Fruit fly (Drosophila melanogaster) Kc167 (cell line): ENCODE results near the gene Ide.

ENCODE experiments used
- Myc ChIP-seq: fragments of >200 bp; optimal IDR thresholded peaks from 2 replicates; lab custom pipeline; 2017; ENCODE audit warnings: missing external identifiers
- Sin3A ChIP-seq: fragments of >200 bp; optimal IDR thresholded peaks from 2 replicates; lab custom pipeline; 2018; ENCODE audit warnings: missing external identifiers
- h ChIP-seq: fragments of >200 bp; optimal IDR thresholded peaks from 3 replicates; lab custom pipeline; 2018; ENCODE audit warnings: missing external identifiers
- insv ChIP-seq: fragments of >200 bp; optimal IDR thresholded peaks from 3 replicates; lab custom pipeline; 2018; ENCODE audit warnings: missing external identifiers
- psq ChIP-seq: fragments of >200 bp; optimal IDR thresholded peaks from 2 replicates; lab custom pipeline; 2017; ENCODE audit warnings: missing external identifiers
- ttk ChIP-seq: sonication (Bioruptor generic); optimal IDR thresholded peaks from 2 replicates; lab custom pipeline; 2017; ENCODE audit warnings: missing external identifiers

Gene Ide

dm6 chr3L:20361389-20361788 lies 14.3 kb downstream of the Ide start, which contains the start of gene Prim2:
Gene Prim2, minus strand, starts transcription at chr3L:20361585.
- TF ChIP-seq Sin3A (lab: Kevin White, UChicago) = no peak
- no peak for TF ChIP-seq h (lab: Kevin White, UChicago)
- no peak for TF ChIP-seq insv (lab: Kevin White, UChicago)

DNA sequence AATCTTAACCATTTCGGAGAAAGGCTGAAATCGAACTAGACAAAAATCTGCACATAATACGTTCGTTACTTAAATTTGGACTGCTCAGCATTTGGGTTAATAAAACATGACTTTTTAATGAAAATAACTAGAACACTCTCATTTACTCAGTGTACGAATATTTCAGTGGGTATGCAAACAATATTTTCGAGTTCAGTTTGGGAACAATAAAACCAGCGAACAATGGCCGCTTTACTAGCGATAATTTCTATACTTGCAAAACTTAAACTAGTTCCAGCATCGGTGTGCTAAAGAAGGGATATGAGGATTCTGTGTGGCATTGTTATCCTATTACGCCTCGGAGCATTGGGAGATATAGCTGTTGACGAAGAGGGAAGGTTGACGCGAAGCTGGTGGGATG lies 17.5 kb downstream of the Ide start, which contains the start of gene CG5665:
Gene CG5665 (plus strand): TSS at position 301 of the 400 bp plus-strand sequence.
- TF ChIP-seq ttk (lab: Kevin White, UChicago) (no peak), h (lab: Kevin White, UChicago) (no peak), psq (no peak), Sin3A (lab: Kevin White, UChicago) (no peak), Myc (no peak), insv (lab: Kevin White, UChicago) (no peak)

dm6 chr3L:20356613-20357012 lies 19.1 kb downstream of the Ide start, which contains the start of gene kin17:
Gene kin17, plus strand, starts transcription at chr3L:20356807.
- TF ChIP-seq Sin3A (lab: Kevin White, UChicago) = no peak

- TF ChIP-seq h (lab: Kevin White, UChicago) (no peak), Myc (no peak), ttk (lab: Kevin White, UChicago) (no peak), Sin3A (lab: Kevin White, UChicago) (no peak), insv (lab: Kevin White, UChicago) (no peak)
Measured at dm6 chr3L:20354872-20355271, 20.8 kb downstream of the Ide start.

- TF ChIP-seq psq (no peak), Myc (no peak), insv (lab: Kevin White, UChicago) (no peak), h (lab: Kevin White, UChicago) (no peak), Sin3A (lab: Kevin White, UChicago) (no peak), ttk (lab: Kevin White, UChicago) (no peak)
Measured at dm6 chr3L:20354363-20354762, 21.3 kb downstream of the Ide start.

- TF ChIP-seq h (lab: Kevin White, UChicago) (no peak), psq (no peak), insv (lab: Kevin White, UChicago) (no peak), Myc (no peak), Sin3A (lab: Kevin White, UChicago) (no peak), ttk (lab: Kevin White, UChicago) (no peak)
Measured at dm6 chr3L:20353726-20354332, 21.9 kb downstream of the Ide start.

DNA sequence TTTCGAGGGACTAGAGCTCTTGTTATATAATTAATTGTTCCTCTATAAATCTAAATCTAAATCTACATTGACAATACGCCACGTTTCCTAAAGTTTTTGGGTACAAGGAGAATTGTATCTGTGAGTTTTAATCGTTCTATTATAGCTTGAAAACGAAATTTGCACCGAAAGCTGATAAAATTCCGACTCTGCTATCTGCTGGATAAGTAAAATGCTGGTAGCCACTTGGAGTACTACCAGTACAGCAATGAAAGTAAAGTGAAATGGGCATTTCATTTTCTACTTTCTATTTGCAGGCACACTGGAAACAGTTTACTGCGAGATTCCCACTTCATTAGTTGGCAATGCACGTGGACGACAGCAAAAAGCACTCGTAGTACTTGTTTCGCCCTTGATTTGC lies 22.5 kb downstream of the Ide start, which contains the start of gene CG5618:
Gene CG5618 (plus strand): TSS at position 301 of the 400 bp plus-strand sequence.
- TF ChIP-seq ttk (lab: Kevin White, UChicago) (no peak), Myc (no peak), Sin3A (lab: Kevin White, UChicago) (no peak), insv (lab: Kevin White, UChicago) (no peak), h (lab: Kevin White, UChicago) (no peak), psq (no peak)

dm6 chr3L:20349333-20349924 lies 26.3 kb downstream of the Ide start:
- TF ChIP-seq psq = no peak

dm6 chr3L:20348581-20349093 lies 27.1 kb downstream of the Ide start:
- TF ChIP-seq insv (lab: Kevin White, UChicago) (no peak), Myc (no peak), psq (no peak), ttk (lab: Kevin White, UChicago) (no peak), Sin3A (lab: Kevin White, UChicago) (no peak), h (lab: Kevin White, UChicago) (no peak)

dm6 chr3L:20347762-20348580 lies 27.7 kb downstream of the Ide start, which contains the start of the genes Rbbp5 and eRF1:
Gene Rbbp5, minus strand, starts transcription at chr3L:20347942.
Gene eRF1, plus strand, starts transcription at chr3L:20348355.
- TF ChIP-seq ttk (lab: Kevin White, UChicago) = no peak
- TF ChIP-seq Myc = no peak
- no peak for TF ChIP-seq insv (lab: Kevin White, UChicago)
- no peak for TF ChIP-seq psq
- TF ChIP-seq h (lab: Kevin White, UChicago) = no peak
- TF ChIP-seq Sin3A (lab: Kevin White, UChicago) = no peak

DNA sequence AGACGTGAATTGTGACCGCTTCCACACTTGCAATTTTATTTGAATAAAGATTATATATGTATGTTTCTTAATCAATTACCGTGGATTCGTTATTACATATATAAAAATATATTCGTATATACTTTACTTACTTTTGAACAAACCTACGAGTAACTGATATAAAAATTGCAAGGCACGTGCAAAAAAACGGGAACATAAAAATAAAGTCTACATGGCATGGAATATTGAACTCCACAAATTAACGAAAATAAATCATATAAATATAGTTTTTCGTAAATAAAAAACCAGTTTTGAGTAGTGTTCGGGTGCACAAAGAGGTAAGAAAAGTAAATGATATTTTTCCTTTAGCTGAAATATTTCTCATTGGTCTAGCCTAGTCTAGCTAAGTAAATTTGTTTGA lies 33.4 kb downstream of the Ide start, which contains the start of gene Spn77Bc:
Gene Spn77Bc (plus strand): TSS at position 301 of the 400 bp plus-strand sequence.
- TF ChIP-seq insv (lab: Kevin White, UChicago) (no peak), Myc (no peak), psq (no peak), ttk (lab: Kevin White, UChicago) (no peak)
